Worm (Caenorhabditis elegans) whole organism, L1 larva: ENCODE data around the gene dhs-18.

Experiments
- C04F5.9 ChIP-seq: sonication (generic microtip); optimal IDR thresholded peaks from 2 replicates; lab custom pipeline; 2016; ENCODE audit warnings: missing genetic modification characterization, missing compliant biosample characterization
- C34B4.2 ChIP-seq: sonication (generic microtip); optimal IDR thresholded peaks from 2 replicates; lab custom pipeline; 2017; ENCODE audit warnings: mild to moderate bottlenecking, missing genetic modification characterization, missing compliant biosample characterization
- aha-1 ChIP-seq: fragments of 150-350 bp; optimal IDR thresholded peaks from 2 replicates; lab custom pipeline; 2014; ENCODE audit warnings: missing biosample characterization, missing genetic modification characterization
- ama-1 ChIP-seq: fragments of 150-350 bp; optimal IDR thresholded peaks from 2 replicates; lab custom pipeline; 2014
- blmp-1 ChIP-seq: fragments of 150-350 bp; optimal IDR thresholded peaks from 2 replicates; lab custom pipeline; 2014; ENCODE audit warnings: missing biosample characterization, missing genetic modification characterization
- ceh-90 ChIP-seq: sonication (generic microtip); optimal IDR thresholded peaks from 2 replicates; lab custom pipeline; 2016; ENCODE audit warnings: missing genetic modification characterization, missing compliant biosample characterization
- dpl-1 ChIP-seq, 3 experiments: fragments of 150-350 bp in 2 of 3; sonication (generic microtip) in 1 of 3; optimal IDR thresholded peaks; 2 replicates each; lab custom pipeline; 2014 to 2017; ENCODE audit warnings: missing biosample characterization in 3 of 3, missing genetic modification characterization in 3 of 3, missing genetic modification reagents in 3 of 3
- efl-1 ChIP-seq, 4 experiments: fragments of 150-350 bp; optimal IDR thresholded peaks in 3 of 4; peaks in 1 of 4; 1 replicate in 1 of 4; 2 replicates in 3 of 4; lab custom pipeline; 2014; ENCODE audit warnings: missing biosample characterization in 2 of 4, missing genetic modification characterization in 2 of 4, missing genetic modification reagents in 2 of 4
- efl-3 ChIP-seq: fragments of 200-800 bp; sonication (Bioruptor generic); optimal IDR thresholded peaks from 2 replicates; lab custom pipeline; 2018; ENCODE audit warnings: mild to moderate bottlenecking, missing genetic modification characterization, missing compliant biosample characterization
- egl-13 ChIP-seq: sonication (generic microtip); optimal IDR thresholded peaks from 2 replicates; lab custom pipeline; 2016; ENCODE audit warnings: missing genotype, missing genetic modification reagents, missing genetic modification characterization, missing compliant biosample characterization
- elt-2 ChIP-seq: sonication (generic microtip); optimal IDR thresholded peaks from 2 replicates; lab custom pipeline; 2016; ENCODE audit warnings: missing genetic modification characterization, mild to moderate bottlenecking, inconsistent platforms, missing compliant biosample characterization, missing genetic modification reagents
- ets-5 ChIP-seq: fragments of 200-800 bp; sonication (Bioruptor generic); IDR thresholded peaks from 2 replicates; pipeline ENCODE4 v1.3.6; 2022; ENCODE audit warnings: missing genetic modification characterization, missing compliant biosample characterization
- fkh-8 ChIP-seq: sonication (generic microtip); optimal IDR thresholded peaks from 2 replicates; lab custom pipeline; 2016; ENCODE audit warnings: mild to moderate bottlenecking, missing genetic modification characterization, missing compliant biosample characterization
- grh-1 ChIP-seq: fragments of 200-800 bp; sonication (Bioruptor generic); IDR thresholded peaks from 2 replicates; pipeline ENCODE4 v1.3.6; 2022; ENCODE audit warnings: missing genetic modification reagents, missing genetic modification characterization, missing compliant biosample characterization
- hlh-17 ChIP-seq: fragments of 200-800 bp; sonication (Bioruptor generic); optimal IDR thresholded peaks from 2 replicates; lab custom pipeline; 2018; ENCODE audit warnings: missing genetic modification characterization, mild to moderate bottlenecking, missing compliant biosample characterization, moderate library complexity, borderline replicate concordance
- hlh-4 ChIP-seq: sonication (generic microtip); optimal IDR thresholded peaks from 2 replicates; lab custom pipeline; 2016; ENCODE audit warnings: mild to moderate bottlenecking, missing genetic modification characterization, missing compliant biosample characterization
- lin-14 ChIP-seq: fragments of 200-800 bp; sonication (Bioruptor generic); optimal IDR thresholded peaks from 2 replicates; lab custom pipeline; 2018; ENCODE audit warnings: mild to moderate bottlenecking, missing genetic modification characterization, moderate library complexity, missing compliant biosample characterization
- lin-35 ChIP-seq, 2 experiments: fragments of 150-350 bp; optimal IDR thresholded peaks; 2 replicates each; lab custom pipeline; 2014; ENCODE audit warnings: missing biosample characterization in 2 of 2, missing genetic modification characterization in 2 of 2, missing genetic modification reagents in 2 of 2
- lin-39 ChIP-seq: fragments of 150-350 bp; optimal IDR thresholded peaks from 2 replicates; lab custom pipeline; 2014; ENCODE audit warnings: missing biosample characterization, missing genetic modification reagents, missing genetic modification characterization
- lsy-2 ChIP-seq, 2 experiments: fragments of 150-350 bp; optimal IDR thresholded peaks; 2 replicates each; lab custom pipeline; 2014; ENCODE audit warnings: missing biosample characterization in 2 of 2, missing genetic modification characterization in 2 of 2
- mdl-1 ChIP-seq, 2 experiments: fragments of 150-350 bp; optimal IDR thresholded peaks; 2 replicates each; lab custom pipeline; 2014 to 2017; ENCODE audit warnings: missing biosample characterization in 2 of 2, missing genetic modification characterization in 2 of 2, inconsistent platforms in 1 of 2
- mef-2 ChIP-seq: fragments of 150-350 bp; optimal IDR thresholded peaks from 2 replicates; lab custom pipeline; 2014; ENCODE audit warnings: missing biosample characterization, missing genetic modification characterization
- nhr-19 ChIP-seq: fragments of 200-800 bp; sonication (Bioruptor generic); conservative IDR thresholded peaks from 2 replicates; pipeline ENCODE4 v1.3.6; 2022; ENCODE audit warnings: missing genetic modification characterization, missing compliant biosample characterization
- nhr-20 ChIP-seq: sonication (generic microtip); optimal IDR thresholded peaks from 2 replicates; lab custom pipeline; 2016; ENCODE audit warnings: mild to moderate bottlenecking, missing genetic modification characterization, missing compliant biosample characterization
- nhr-47 ChIP-seq: sonication (generic microtip); optimal IDR thresholded peaks from 2 replicates; lab custom pipeline; 2016; ENCODE audit warnings: mild to moderate bottlenecking, missing genetic modification characterization, moderate library complexity, missing compliant biosample characterization
- nhr-71 ChIP-seq: sonication (generic microtip); optimal IDR thresholded peaks from 2 replicates; lab custom pipeline; 2016; ENCODE audit warnings: mild to moderate bottlenecking, missing genetic modification characterization, moderate library complexity, missing compliant biosample characterization
- nhr-76 ChIP-seq: sonication (generic microtip); optimal IDR thresholded peaks from 2 replicates; lab custom pipeline; 2017; ENCODE audit warnings: missing biosample characterization, missing genetic modification characterization
- nhr-85 ChIP-seq: sonication (generic microtip); peaks from one replicate; lab custom pipeline; 2016; ENCODE audit warnings: missing genetic modification characterization, inconsistent platforms, missing compliant biosample characterization
- rnt-1 ChIP-seq: sonication (generic microtip); optimal IDR thresholded peaks from 2 replicates; lab custom pipeline; 2016; ENCODE audit warnings: mild to moderate bottlenecking, missing genetic modification characterization, moderate library complexity, missing compliant biosample characterization
- snu-23 ChIP-seq: sonication (generic microtip); optimal IDR thresholded peaks from 2 replicates; lab custom pipeline; 2016; ENCODE audit warnings: missing genetic modification characterization, missing compliant biosample characterization
- tbx-2 ChIP-seq: sonication (generic microtip); optimal IDR thresholded peaks from 2 replicates; lab custom pipeline; 2016; ENCODE audit warnings: missing genetic modification characterization, missing compliant biosample characterization
- tlp-1 ChIP-seq: fragments of 150-350 bp; optimal IDR thresholded peaks from 2 replicates; lab custom pipeline; 2014; ENCODE audit warnings: missing biosample characterization, missing genetic modification characterization
- unc-130 ChIP-seq: fragments of 150-350 bp; optimal IDR thresholded peaks from 2 replicates; lab custom pipeline; 2017; ENCODE audit warnings: missing biosample characterization, missing genetic modification characterization, inconsistent platforms
- unc-86 ChIP-seq: sonication (generic microtip); optimal IDR thresholded peaks from 2 replicates; lab custom pipeline; 2016; ENCODE audit warnings: missing genetic modification characterization, missing compliant biosample characterization
- vab-15 ChIP-seq: sonication (generic microtip); optimal IDR thresholded peaks from 2 replicates; lab custom pipeline; 2017; ENCODE audit warnings: missing genotype, mild to moderate bottlenecking, missing genetic modification characterization, missing compliant biosample characterization

dhs-18 gene

DNA sequence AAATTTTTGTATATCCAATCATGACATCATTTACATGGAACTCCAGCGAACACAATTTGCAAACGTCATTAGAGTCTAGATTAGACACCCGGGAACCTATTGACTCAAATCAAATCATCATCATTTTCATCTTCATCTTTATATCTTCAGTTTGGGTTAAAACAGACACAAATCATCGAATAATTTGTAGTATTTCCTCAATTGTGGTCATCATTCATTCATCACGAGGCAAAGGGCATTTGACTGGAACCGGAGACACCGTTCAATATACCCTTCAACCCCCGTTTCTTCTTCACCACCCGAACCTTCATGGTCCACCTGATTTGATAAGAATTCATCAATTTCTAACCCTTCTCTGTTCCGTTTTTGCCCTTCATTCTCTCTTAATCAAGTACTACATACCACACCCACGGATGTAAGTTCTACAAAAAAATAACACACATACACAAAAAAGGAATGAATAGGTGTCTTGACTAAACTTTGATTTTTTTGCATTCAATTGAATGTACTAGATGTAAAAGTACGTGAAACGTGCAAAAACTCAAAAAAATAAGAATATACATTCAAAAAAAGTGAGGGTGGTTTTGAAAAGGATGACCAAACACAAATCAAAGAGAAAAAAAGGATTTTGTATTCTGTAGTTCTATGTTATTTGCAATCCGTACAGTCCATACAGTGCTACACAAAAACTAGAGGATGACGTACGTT is 29.6 kb downstream of the dhs-18 start:
- TF ChIP-seq elt-2 (tag; lab: Kevin White, UChicago) (no peak), lin-35 (GFP tag; optimal IDR thresholded peaks at IDR 0.05; lab: Kevin White, UChicago) (peak in 1 of 2 experiments; percentile 1), lin-14 (peak; percentile 5), efl-1 (optimal IDR thresholded peaks at IDR 0.05; lab: Kevin White, UChicago) (no peak), efl-1 (GFP tag; optimal IDR thresholded peaks at IDR 0.05 in 1 of 2; lab: Kevin White, UChicago) (peak in 1 of 2 experiments; percentile 72), nhr-85 (tag; lab: Kevin White, UChicago) (peak; percentile 58)

DNA sequence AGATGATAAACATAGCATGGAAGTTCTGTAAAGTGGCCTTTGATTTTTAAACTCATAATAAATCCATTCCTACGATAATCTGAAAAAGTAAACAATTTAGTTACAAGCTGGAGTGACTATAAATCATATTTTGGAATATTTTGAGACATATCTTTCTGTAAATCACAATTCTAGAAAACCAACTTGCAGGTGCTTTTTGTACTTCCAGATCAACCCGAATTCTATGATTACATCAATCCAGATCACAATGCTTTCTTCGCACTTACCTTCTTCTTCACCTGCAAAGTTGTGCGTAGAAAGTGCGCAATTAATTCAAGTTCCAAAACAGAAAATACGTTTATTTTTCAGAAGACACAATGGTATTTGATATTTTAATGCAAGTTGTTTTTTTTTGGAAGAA is 31.9 kb downstream of the dhs-18 start:
- TF ChIP-seq nhr-85 (tag; lab: Kevin White, UChicago) (no peak), hlh-4 (peak; percentile 91), efl-3 (GFP tag; lab: Kevin White, UChicago) (no peak), unc-86 (no peak), nhr-76 (tag; lab: Kevin White, UChicago) (no peak), C04F5.9 (tag; lab: Kevin White, UChicago) (no peak), hlh-17 (GFP tag; lab: Kevin White, UChicago) (no peak), vab-15 (tag; lab: Kevin White, UChicago) (no peak), lin-39 (no peak), nhr-47 (peak; percentile 4), C34B4.2 (no peak), nhr-19 (GFP tag; lab: Robert Waterston, UW) (no peak), ceh-90 (tag; lab: Kevin White, UChicago) (no peak), ama-1 (lab: Kevin White, UChicago) (no peak), elt-2 (tag; lab: Kevin White, UChicago) (no peak), rnt-1 (tag; lab: Kevin White, UChicago) (no peak), ets-5 (GFP tag; lab: Robert Waterston, UW) (no peak), tbx-2 (tag; lab: Kevin White, UChicago) (no peak), nhr-71 (tag; lab: Kevin White, UChicago) (peak; percentile 33)

DNA sequence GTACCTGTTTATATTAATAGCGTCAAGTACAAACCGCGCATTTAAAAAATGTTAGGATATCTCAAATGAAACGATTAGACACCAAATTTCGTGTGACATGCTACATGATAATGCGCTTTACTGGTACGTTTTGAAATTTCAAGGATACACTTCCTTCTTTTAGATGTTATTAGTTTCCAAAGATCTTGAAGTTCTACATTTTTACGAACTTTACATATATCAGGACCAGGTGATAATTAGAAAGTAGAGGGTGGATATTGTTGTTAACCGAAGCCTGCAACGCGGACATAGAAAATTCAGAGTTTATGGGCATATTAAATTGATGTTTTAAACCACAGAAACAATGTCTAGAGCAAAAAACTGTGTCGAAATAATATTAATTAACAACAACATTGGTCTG is 33.5 kb downstream of the dhs-18 start:
- TF ChIP-seq lin-35 (GFP tag; optimal IDR thresholded peaks at IDR 0.05; lab: Kevin White, UChicago) (no peak), lsy-2 (tag; optimal IDR thresholded peaks at IDR 0.05; lab: Kevin White, UChicago) (no peak), mdl-1 (tag; optimal IDR thresholded peaks at IDR 0.05; lab: Kevin White, UChicago) (no peak), snu-23 (no peak), unc-130 (no peak), lin-14 (no peak), tlp-1 (no peak), nhr-76 (tag; lab: Kevin White, UChicago) (no peak), dpl-1 (GFP tag; optimal IDR thresholded peaks at IDR 0.05; lab: Kevin White, UChicago) (no peak), egl-13 (no peak), grh-1 (GFP tag; lab: Robert Waterston, UW) (no peak), vab-15 (tag; lab: Kevin White, UChicago) (no peak), aha-1 (tag; lab: Kevin White, UChicago) (no peak)
- TF ChIP-seq, all 84 proteins: peak for 0

DNA sequence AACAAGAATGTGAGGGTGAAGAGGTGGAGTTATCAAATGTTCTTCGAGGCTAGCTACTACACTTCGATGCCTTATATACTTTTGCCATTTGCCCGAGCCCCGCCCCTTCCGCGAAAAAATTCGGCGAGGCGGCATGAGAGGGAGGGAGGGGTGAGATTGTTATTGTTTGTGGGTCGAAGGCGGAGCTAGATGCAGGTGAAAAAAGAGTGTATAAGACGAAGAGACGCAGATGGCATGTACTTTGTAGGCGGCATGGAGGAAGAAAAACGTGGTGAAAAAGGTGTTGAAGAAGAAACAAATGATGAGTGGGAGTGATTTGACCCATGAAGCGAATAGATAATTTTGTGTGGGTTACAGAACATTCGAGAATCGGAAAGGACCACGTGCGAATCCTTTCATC is 34.2 kb downstream of the dhs-18 start, which contains the start of gene C13G3.1:
Gene C13G3.1 (minus strand): TSS at position 47 of the 400 bp plus-strand sequence.
- TF ChIP-seq nhr-20 (tag; lab: Kevin White, UChicago) (peak; percentile 14), nhr-85 (tag; lab: Kevin White, UChicago) (peak; percentile 68), mef-2 (no peak), blmp-1 (tag; lab: Kevin White, UChicago) (no peak), nhr-47 (peak; percentile 38), snu-23 (no peak), dpl-1 (GFP tag; optimal IDR thresholded peaks at IDR 0.05; lab: Kevin White, UChicago) (no peak), fkh-8 (tag; lab: Kevin White, UChicago) (peak; percentile 30), nhr-71 (tag; lab: Kevin White, UChicago) (peak; percentile 35), efl-1 (optimal IDR thresholded peaks at IDR 0.05; lab: Kevin White, UChicago) (no peak), efl-1 (GFP tag; optimal IDR thresholded peaks at IDR 0.05 in 1 of 2; lab: Kevin White, UChicago) (peak in 1 of 2 experiments; percentile 24), ceh-90 (tag; lab: Kevin White, UChicago) (no peak)
